Worm (Caenorhabditis elegans) whole organism, L4/young adult: Measurements from ENCODE around the gene clec-260.

Experiments used
- W03F9.2 ChIP-seq: fragments of 150-350 bp; optimal IDR thresholded peaks from 2 replicates; lab custom pipeline; 2014; ENCODE audit warnings: missing biosample characterization, missing genetic modification characterization
- dao-5 ChIP-seq: sonication (generic microtip); optimal IDR thresholded peaks from 2 replicates; lab custom pipeline; 2016; ENCODE audit warnings: missing genotype, missing genetic modification characterization, moderate library complexity, missing compliant biosample characterization
- him-1 ChIP-seq: sonication (generic microtip); optimal IDR thresholded peaks from 2 replicates; lab custom pipeline; 2016; ENCODE audit warnings: missing genotype, missing genetic modification reagents, missing genetic modification characterization, missing compliant biosample characterization

DNA sequence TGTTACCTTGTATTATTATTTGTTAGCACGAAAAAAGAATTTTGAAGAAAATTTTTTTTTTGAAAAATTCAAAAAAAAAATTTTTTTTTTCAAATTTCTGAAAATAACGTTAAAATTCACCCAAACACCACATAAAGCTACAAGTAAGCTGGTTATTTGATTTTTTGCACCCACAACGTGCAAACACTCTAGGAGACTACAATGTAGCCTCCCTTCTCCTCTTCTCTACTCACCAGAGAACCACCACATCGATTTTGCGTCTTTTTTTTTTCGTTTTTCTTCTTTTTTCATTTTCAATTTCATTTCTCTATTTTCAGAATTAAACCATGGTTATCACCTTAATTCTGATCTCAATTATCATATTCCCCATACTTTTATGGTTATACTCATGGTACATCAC lies 30.9 kb downstream of the clec-260 start, which contains the start of gene abhd-3.1:
- TF ChIP-seq W03F9.2 (tag; lab: Kevin White, UChicago) = no peak
- TF ChIP-seq dao-5 (tag; lab: Kevin White, UChicago) = no peak
- no peak for TF ChIP-seq him-1 (tag; lab: Kevin White, UChicago)
